Fruit fly (Drosophila melanogaster): ENCODE measurements around the gene Task7.

The Task7 gene

dm6 chr3R:9401127-9401603 is 10.9 kb downstream of the Task7 start, which contains the start of the genes RpL34b and CG8132:
TSS of gene RpL34b (minus strand) at chr3R:9401226.
TSS of gene CG8132 (plus strand) at chr3R:9401495.
- TF ChIP-seq cnc (optimal IDR thresholded peaks at IDR 0.05) (no peak), CG14711 (tag; optimal IDR thresholded peaks at IDR 0.05) (peak; percentile 94), CG5204 (GFP tag; optimal IDR thresholded peaks at IDR 0.05) (peak; percentile 96), tj (GFP tag; optimal IDR thresholded peaks at IDR 0.05) (peak; percentile 87), CG7045 (GFP tag; optimal IDR thresholded peaks at IDR 0.05) (peak; percentile 95), CG1620 (GFP tag; optimal IDR thresholded peaks at IDR 0.05) (peak; percentile 99), pad (GFP tag; optimal IDR thresholded peaks at IDR 0.05) (peak; percentile 91), Hr96 (GFP tag; optimal IDR thresholded peaks at IDR 0.05) (peak; percentile 98), CG7101 (tag; optimal IDR thresholded peaks at IDR 0.05) (peak; percentile 98), Mnt (GFP tag; optimal IDR thresholded peaks at IDR 0.05) (peak; percentile 100), CG11617 (GFP tag; optimal IDR thresholded peaks at IDR 0.05) (peak; percentile 97), kay (GFP tag; ENCODE audit: borderline replicate concordance) (no peak), Clk (GFP tag; optimal IDR thresholded peaks at IDR 0.05) (peak; percentile 94), ovo (GFP tag; optimal IDR thresholded peaks at IDR 0.05) (peak; percentile 98), bab1 (GFP tag; optimal IDR thresholded peaks at IDR 0.05) (peak; percentile 97), toe (GFP tag; optimal IDR thresholded peaks at IDR 0.05) (peak; percentile 97), CG12768 (GFP tag; optimal IDR thresholded peaks at IDR 0.05) (peak; percentile 95), CG33017 (tag; optimal IDR thresholded peaks at IDR 0.05) (peak; percentile 97), cic (GFP tag; optimal IDR thresholded peaks at IDR 0.05) (peak; percentile 88), Crg-1 (GFP tag; optimal IDR thresholded peaks at IDR 0.05) (peak; percentile 97)

dm6 chr3R:9399951-9400392 is 12.1 kb downstream of the Task7 start, which contains the start of gene CG34117:
TSS of gene CG34117 (minus strand) at chr3R:9400053.
- TF ChIP-seq tj (GFP tag; optimal IDR thresholded peaks at IDR 0.05) = peak; percentile 52
- no peak for TF ChIP-seq cnc (optimal IDR thresholded peaks at IDR 0.05)
- peak; percentile 62 for TF ChIP-seq Mnt (GFP tag; optimal IDR thresholded peaks at IDR 0.05)
- TF ChIP-seq CG7045 (GFP tag; optimal IDR thresholded peaks at IDR 0.05) = peak; percentile 65
- TF ChIP-seq CG1620 (GFP tag; optimal IDR thresholded peaks at IDR 0.05) = peak; percentile 69
- TF ChIP-seq cic (GFP tag; optimal IDR thresholded peaks at IDR 0.05) = no peak
- TF ChIP-seq Crg-1 (GFP tag; optimal IDR thresholded peaks at IDR 0.05) = peak; percentile 70
- peak; percentile 84 for TF ChIP-seq CG14711 (tag; optimal IDR thresholded peaks at IDR 0.05)
- peak; percentile 82 for TF ChIP-seq CG11617 (GFP tag; optimal IDR thresholded peaks at IDR 0.05)
- peak; percentile 5 for TF ChIP-seq Clk (GFP tag; optimal IDR thresholded peaks at IDR 0.05)
- no peak for TF ChIP-seq ovo (GFP tag; optimal IDR thresholded peaks at IDR 0.05)
- peak; percentile 72 for TF ChIP-seq CG12768 (GFP tag; optimal IDR thresholded peaks at IDR 0.05)
- peak; percentile 89 for TF ChIP-seq CG7101 (tag; optimal IDR thresholded peaks at IDR 0.05)
- peak; percentile 52 for TF ChIP-seq CG5204 (GFP tag; optimal IDR thresholded peaks at IDR 0.05)
- no peak for TF ChIP-seq kay (GFP tag; ENCODE audit: borderline replicate concordance)
- TF ChIP-seq toe (GFP tag; optimal IDR thresholded peaks at IDR 0.05) = peak; percentile 62
- peak; percentile 93 for TF ChIP-seq bab1 (GFP tag; optimal IDR thresholded peaks at IDR 0.05)
- peak; percentile 56 for TF ChIP-seq pad (GFP tag; optimal IDR thresholded peaks at IDR 0.05)
- TF ChIP-seq Hr96 (GFP tag; optimal IDR thresholded peaks at IDR 0.05) = peak; percentile 34
- TF ChIP-seq CG33017 (tag; optimal IDR thresholded peaks at IDR 0.05) = peak; percentile 76

- TF ChIP-seq tj (GFP tag; optimal IDR thresholded peaks at IDR 0.05) (no peak), Clk (GFP tag; optimal IDR thresholded peaks at IDR 0.05) (no peak), CG33017 (tag; optimal IDR thresholded peaks at IDR 0.05) (no peak), CG7101 (tag; optimal IDR thresholded peaks at IDR 0.05) (no peak), pad (GFP tag; optimal IDR thresholded peaks at IDR 0.05) (no peak), cic (GFP tag; optimal IDR thresholded peaks at IDR 0.05) (no peak), CG5204 (GFP tag; optimal IDR thresholded peaks at IDR 0.05) (no peak), Mnt (GFP tag; optimal IDR thresholded peaks at IDR 0.05) (no peak), bab1 (GFP tag; optimal IDR thresholded peaks at IDR 0.05) (no peak), kay (GFP tag; ENCODE audit: borderline replicate concordance) (no peak), CG12768 (GFP tag; optimal IDR thresholded peaks at IDR 0.05) (no peak), ovo (GFP tag; optimal IDR thresholded peaks at IDR 0.05) (no peak), cnc (optimal IDR thresholded peaks at IDR 0.05) (no peak), CG14711 (tag; optimal IDR thresholded peaks at IDR 0.05) (no peak), CG11617 (GFP tag; optimal IDR thresholded peaks at IDR 0.05) (no peak)
Observed at dm6 chr3R:9399074-9399473, 13.0 kb downstream of the Task7 start.

dm6 chr3R:9397890-9398289 is 14.2 kb downstream of the Task7 start, which contains the start of gene Or85f:
TSS of gene Or85f (plus strand) at chr3R:9398190.
- no peak for TF ChIP-seq bab1 (GFP tag; optimal IDR thresholded peaks at IDR 0.05)
- no peak for TF ChIP-seq CG12768 (GFP tag; optimal IDR thresholded peaks at IDR 0.05)
- TF ChIP-seq pad (GFP tag; optimal IDR thresholded peaks at IDR 0.05) = no peak
- TF ChIP-seq CG11617 (GFP tag; optimal IDR thresholded peaks at IDR 0.05) = no peak
- no peak for TF ChIP-seq CG33017 (tag; optimal IDR thresholded peaks at IDR 0.05)
- TF ChIP-seq toe (GFP tag; optimal IDR thresholded peaks at IDR 0.05) = no peak
- TF ChIP-seq CG5204 (GFP tag; optimal IDR thresholded peaks at IDR 0.05) = no peak
- no peak for TF ChIP-seq Hr96 (GFP tag; optimal IDR thresholded peaks at IDR 0.05)
- no peak for TF ChIP-seq cnc (optimal IDR thresholded peaks at IDR 0.05)
- no peak for TF ChIP-seq CG1620 (GFP tag; optimal IDR thresholded peaks at IDR 0.05)
- no peak for TF ChIP-seq CG7101 (tag; optimal IDR thresholded peaks at IDR 0.05)

- TF ChIP-seq cic (GFP tag; optimal IDR thresholded peaks at IDR 0.05) = no peak
- TF ChIP-seq CG7101 (tag; optimal IDR thresholded peaks at IDR 0.05) = no peak
- no peak for TF ChIP-seq bab1 (GFP tag; optimal IDR thresholded peaks at IDR 0.05)
- no peak for TF ChIP-seq pad (GFP tag; optimal IDR thresholded peaks at IDR 0.05)
- no peak for TF ChIP-seq Hr96 (GFP tag; optimal IDR thresholded peaks at IDR 0.05)
- TF ChIP-seq CG1620 (GFP tag; optimal IDR thresholded peaks at IDR 0.05) = no peak
- TF ChIP-seq cnc (optimal IDR thresholded peaks at IDR 0.05) = no peak
- TF ChIP-seq CG11617 (GFP tag; optimal IDR thresholded peaks at IDR 0.05) = no peak
- TF ChIP-seq toe (GFP tag; optimal IDR thresholded peaks at IDR 0.05) = no peak
- no peak for TF ChIP-seq ovo (GFP tag; optimal IDR thresholded peaks at IDR 0.05)
- no peak for TF ChIP-seq CG12768 (GFP tag; optimal IDR thresholded peaks at IDR 0.05)
- TF ChIP-seq Mnt (GFP tag; optimal IDR thresholded peaks at IDR 0.05) = no peak
- no peak for TF ChIP-seq kay (GFP tag; ENCODE audit: borderline replicate concordance)
- no peak for TF ChIP-seq CG14711 (tag; optimal IDR thresholded peaks at IDR 0.05)
- TF ChIP-seq Crg-1 (GFP tag; optimal IDR thresholded peaks at IDR 0.05) = no peak
Observed at dm6 chr3R:9395998-9396397, 16.1 kb downstream of the Task7 start.

Data from whole organism, adult.